Worm (Caenorhabditis elegans) whole organism, L4 larva: ENCODE data around the gene T08B1.4.

Experiments used
- F26F4.8 ChIP-seq: fragments of 200-800 bp; sonication (Bioruptor generic); conservative IDR thresholded peaks from 2 replicates; pipeline ENCODE4 v1.3.6; 2022; ENCODE audit warnings: missing genetic modification characterization, missing compliant biosample characterization
- F37D6.2 ChIP-seq: sonication (generic microtip); optimal IDR thresholded peaks from 2 replicates; lab custom pipeline; 2016; ENCODE audit warnings: mild to moderate bottlenecking, missing genetic modification characterization, missing compliant biosample characterization
- F44E2.7 ChIP-seq: fragments of 200-800 bp; sonication (Bioruptor generic); IDR thresholded peaks from 2 replicates; pipeline ENCODE4 v2.1.2; 2022; ENCODE audit warnings: missing genetic modification characterization, missing compliant biosample characterization
- T20F7.1 ChIP-seq: fragments of 200-800 bp; sonication (Bioruptor generic); optimal IDR thresholded peaks from 2 replicates; lab custom pipeline; 2018; ENCODE audit warnings: mild to moderate bottlenecking, missing genetic modification characterization, missing compliant biosample characterization
- aha-1 ChIP-seq: fragments of 150-350 bp; peaks from one replicate; lab custom pipeline; 2014; ENCODE audit warnings: missing biosample characterization, missing genetic modification characterization
- ces-1 ChIP-seq: fragments of 150-350 bp; sonication (generic microtip); optimal IDR thresholded peaks from 4 replicates; lab custom pipeline; 2014; ENCODE audit warnings: missing biosample characterization, missing genetic modification reagents, missing genetic modification characterization
- ctbp-1 ChIP-seq: fragments of 200-800 bp; sonication (Bioruptor generic); IDR thresholded peaks from 2 replicates; pipeline ENCODE4 v1.3.6; 2022; ENCODE audit warnings: missing genetic modification reagents, missing genetic modification characterization, missing compliant biosample characterization
- dmd-6 ChIP-seq: fragments of 200-800 bp; sonication (Bioruptor generic); IDR thresholded peaks from 2 replicates; pipeline ENCODE4 v1.3.6; 2022; ENCODE audit warnings: missing genetic modification reagents, missing genetic modification characterization, missing compliant biosample characterization
- dmd-9 ChIP-seq: fragments of 200-800 bp; sonication (Bioruptor generic); IDR thresholded peaks from 2 replicates; pipeline ENCODE4 v1.3.6; 2022; ENCODE audit warnings: missing genetic modification reagents, missing genetic modification characterization, missing compliant biosample characterization
- egl-27 ChIP-seq: sonication (generic microtip); optimal IDR thresholded peaks from 3 replicates; lab custom pipeline; 2017; ENCODE audit warnings: missing biosample characterization, missing genetic modification reagents, missing genetic modification characterization
- fkh-10 ChIP-seq: fragments of 150-350 bp; optimal IDR thresholded peaks from 2 replicates; lab custom pipeline; 2014; ENCODE audit warnings: missing biosample characterization, missing genetic modification reagents, missing genetic modification characterization
- gei-8 ChIP-seq: fragments of 200-800 bp; sonication (Bioruptor generic); optimal IDR thresholded peaks from 2 replicates; lab custom pipeline; 2018; ENCODE audit warnings: mild to moderate bottlenecking, missing genetic modification characterization, missing compliant biosample characterization
- hmg-1.1 ChIP-seq: fragments of 200-800 bp; sonication (Bioruptor generic); IDR thresholded peaks from 2 replicates; pipeline ENCODE4 v1.3.6; 2022; ENCODE audit warnings: missing genetic modification reagents, missing genetic modification characterization, missing compliant biosample characterization
- jun-1 ChIP-seq: fragments of 150-350 bp; optimal IDR thresholded peaks from 2 replicates; lab custom pipeline; 2014; ENCODE audit warnings: missing biosample characterization, missing genetic modification reagents, missing genetic modification characterization
- lim-7 ChIP-seq: fragments of 200-800 bp; sonication (Bioruptor generic); IDR thresholded peaks from 2 replicates; pipeline ENCODE4 v1.3.6; 2022; ENCODE audit warnings: missing genetic modification characterization, missing compliant biosample characterization
- lin-13 ChIP-seq: fragments of 150-350 bp; optimal IDR thresholded peaks from 2 replicates; lab custom pipeline; 2014; ENCODE audit warnings: missing biosample characterization, missing genetic modification reagents, missing genetic modification characterization
- lin-29 ChIP-seq: fragments of 200-800 bp; sonication (Bioruptor generic); IDR thresholded peaks from 2 replicates; pipeline ENCODE4 v1.3.6; 2022; ENCODE audit warnings: missing genetic modification reagents, missing genetic modification characterization, missing compliant biosample characterization
- madf-5 ChIP-seq, 2 experiments: fragments of 200-800 bp; sonication (Bioruptor generic); IDR thresholded peaks; 2 replicates each; pipeline ENCODE4 v1.3.6; 2022; ENCODE audit warnings: missing compliant biosample characterization in 2 of 2, missing genetic modification characterization in 2 of 2
- madf-9 ChIP-seq: fragments of 200-800 bp; sonication (Bioruptor generic); conservative IDR thresholded peaks from 2 replicates; pipeline ENCODE4 v1.3.6; 2022; ENCODE audit warnings: missing genetic modification reagents, missing genetic modification characterization, missing compliant biosample characterization
- mep-1 ChIP-seq: fragments of 150-350 bp; sonication (generic microtip); optimal IDR thresholded peaks from 3 replicates; lab custom pipeline; 2014; ENCODE audit warnings: missing biosample characterization, missing genetic modification characterization
- mes-2 ChIP-seq: sonication (generic microtip); optimal IDR thresholded peaks from 2 replicates; lab custom pipeline; 2016; ENCODE audit warnings: missing genotype, mild to moderate bottlenecking, missing genetic modification characterization, missing compliant biosample characterization; ENCODE audit not compliant: poor library complexity, severe bottlenecking
- mxl-2 ChIP-seq: fragments of 200-800 bp; sonication (Bioruptor generic); conservative IDR thresholded peaks from 2 replicates; pipeline ENCODE4 v1.3.6; 2022; ENCODE audit warnings: missing genetic modification reagents, missing genetic modification characterization, missing compliant biosample characterization
- nhr-11 ChIP-seq: fragments of 150-350 bp; optimal IDR thresholded peaks from 2 replicates; lab custom pipeline; 2014; ENCODE audit warnings: missing biosample characterization, missing genetic modification characterization
- nhr-111 ChIP-seq: fragments of 200-800 bp; sonication (Bioruptor generic); optimal IDR thresholded peaks from 2 replicates; lab custom pipeline; 2018; ENCODE audit warnings: mild to moderate bottlenecking, missing genetic modification characterization, missing compliant biosample characterization
- nhr-237 ChIP-seq: sonication (generic microtip); optimal IDR thresholded peaks from 2 replicates; lab custom pipeline; 2017; ENCODE audit warnings: missing biosample characterization, missing genetic modification characterization
- nhr-25 ChIP-seq: sonication (generic microtip); optimal IDR thresholded peaks from 2 replicates; lab custom pipeline; 2017; ENCODE audit warnings: missing genetic modification characterization, mild to moderate bottlenecking, missing compliant biosample characterization, antibody characterized with exemption, moderate library complexity, borderline replicate concordance; ENCODE audit not compliant: insufficient read depth
- nhr-28 ChIP-seq: fragments of 150-350 bp; optimal IDR thresholded peaks from 2 replicates; lab custom pipeline; 2014; ENCODE audit warnings: missing biosample characterization, missing genetic modification characterization
- nhr-76 ChIP-seq: fragments of 150-350 bp; optimal IDR thresholded peaks from 2 replicates; lab custom pipeline; 2014; ENCODE audit warnings: missing biosample characterization, missing genetic modification characterization
- set-16 ChIP-seq: fragments of 200-800 bp; sonication (Bioruptor generic); IDR thresholded peaks from 2 replicates; pipeline ENCODE4 v1.3.6; 2022; ENCODE audit warnings: missing genetic modification reagents, missing genetic modification characterization, missing compliant biosample characterization
- spr-1 ChIP-seq: sonication (generic microtip); optimal IDR thresholded peaks from 2 replicates; lab custom pipeline; 2016; ENCODE audit warnings: mild to moderate bottlenecking, missing genetic modification characterization, missing compliant biosample characterization
- unc-130 ChIP-seq: sonication (generic microtip); optimal IDR thresholded peaks from 2 replicates; lab custom pipeline; 2016; ENCODE audit warnings: missing genetic modification reagents, missing genetic modification characterization, missing compliant biosample characterization
- unc-62 ChIP-seq, 3 experiments: fragments of 150-350 bp in 1 of 3; sonication (generic microtip); optimal IDR thresholded peaks in 2 of 3; peaks in 1 of 3; 1 replicate in 1 of 3; 2 replicates in 2 of 3; lab custom pipeline; 2014 to 2017; ENCODE audit warnings: missing biosample characterization in 3 of 3, missing genetic modification characterization in 3 of 3, missing genetic modification reagents in 3 of 3, missing genotype in 1 of 3
- vab-7 ChIP-seq: fragments of 200-800 bp; sonication (Bioruptor generic); IDR thresholded peaks from 2 replicates; pipeline ENCODE4 v1.3.6; 2022; ENCODE audit warnings: missing genetic modification reagents, missing genetic modification characterization, missing compliant biosample characterization
- zag-1 ChIP-seq: fragments of 150-350 bp; optimal IDR thresholded peaks from 2 replicates; lab custom pipeline; 2014; ENCODE audit warnings: missing biosample characterization, missing genetic modification characterization
- zfp-3 ChIP-seq: fragments of 200-800 bp; sonication (Bioruptor generic); conservative IDR thresholded peaks from 2 replicates; pipeline ENCODE4 v1.3.6; 2022; ENCODE audit warnings: missing genetic modification reagents, missing genetic modification characterization, missing compliant biosample characterization
- ztf-7 ChIP-seq: fragments of 150-350 bp; optimal IDR thresholded peaks from 2 replicates; lab custom pipeline; 2014; ENCODE audit warnings: missing biosample characterization, missing genetic modification characterization

Gene T08B1.4

DNA sequence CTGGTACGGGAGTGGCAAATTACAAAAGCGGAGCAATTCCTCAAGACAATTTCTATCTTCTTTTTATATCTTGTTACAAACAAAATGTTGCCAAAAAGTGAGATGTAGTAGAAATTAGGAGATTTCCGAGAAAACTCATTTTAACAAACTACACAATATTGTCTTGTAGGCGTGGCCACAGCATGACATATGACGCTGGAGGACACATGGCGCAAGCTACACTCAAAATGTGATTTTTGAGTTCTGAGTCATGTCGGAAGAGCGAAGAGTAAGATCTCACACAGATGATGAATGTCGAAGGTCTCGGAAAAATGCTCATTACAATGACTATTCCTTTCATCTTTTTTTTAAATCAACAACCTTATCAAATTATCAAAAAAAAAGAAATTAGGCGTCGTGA, 17.6 kb upstream of the T08B1.4 start, which contains the start of gene Y40B10B.1:
Gene Y40B10B.1 (minus strand): TSS at position 101 of the 400 bp plus-strand sequence.
- TF ChIP-seq mep-1 (tag; lab: Kevin White, UChicago) (no peak), unc-62 (GFP tag; optimal IDR thresholded peaks at IDR 0.05 in 1 of 2; lab: Kevin White, UChicago) (peak in 1 of 2 experiments; percentile 21), unc-62 (tag; optimal IDR thresholded peaks at IDR 0.05; lab: Kevin White, UChicago) (no peak), ztf-7 (tag; lab: Kevin White, UChicago) (no peak), jun-1 (tag; lab: Kevin White, UChicago) (no peak)

DNA sequence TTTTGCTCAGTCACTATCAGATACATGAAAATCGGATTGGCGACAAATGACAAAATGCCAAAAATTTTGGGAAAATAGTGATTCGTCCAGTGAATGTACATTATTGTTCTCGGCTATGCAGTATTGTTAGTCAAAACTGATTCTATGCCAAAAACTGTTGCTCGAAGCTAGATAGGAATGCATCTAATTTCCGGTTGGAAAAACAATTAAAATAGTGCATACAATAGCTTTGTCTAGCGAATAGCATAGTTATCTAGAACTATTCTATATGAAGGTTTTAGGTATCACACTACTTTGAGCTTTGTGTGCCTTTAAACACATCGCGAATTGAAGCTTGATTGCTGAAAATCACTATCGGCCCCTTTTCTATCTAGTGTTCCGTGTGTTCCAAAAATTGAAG, 14.3 kb upstream of the T08B1.4 start, which contains the start of gene srj-15:
Gene srj-15 (minus strand): TSS at position 101 of the 400 bp plus-strand sequence.
- no peak for TF ChIP-seq fkh-10 (GFP tag; lab: Kevin White, UChicago)
- TF ChIP-seq zfp-3 (GFP tag; lab: Robert Waterston, UW), result no peak
- no peak for TF ChIP-seq nhr-11
- no peak for TF ChIP-seq lin-29
- TF ChIP-seq madf-9, result no peak
- no peak for TF ChIP-seq nhr-237 (tag; lab: Kevin White, UChicago)
- no peak for TF ChIP-seq F37D6.2
- TF ChIP-seq nhr-76, result no peak
- no peak for TF ChIP-seq hmg-1.1 (GFP tag; lab: Robert Waterston, UW)
- TF ChIP-seq spr-1 (tag; lab: Kevin White, UChicago), result no peak
- no peak for TF ChIP-seq egl-27
- no peak for TF ChIP-seq unc-130 (GFP tag; lab: Kevin White, UChicago)
- no peak for TF ChIP-seq nhr-25 (tag; lab: Kevin White, UChicago)
- no peak for TF ChIP-seq ctbp-1

DNA sequence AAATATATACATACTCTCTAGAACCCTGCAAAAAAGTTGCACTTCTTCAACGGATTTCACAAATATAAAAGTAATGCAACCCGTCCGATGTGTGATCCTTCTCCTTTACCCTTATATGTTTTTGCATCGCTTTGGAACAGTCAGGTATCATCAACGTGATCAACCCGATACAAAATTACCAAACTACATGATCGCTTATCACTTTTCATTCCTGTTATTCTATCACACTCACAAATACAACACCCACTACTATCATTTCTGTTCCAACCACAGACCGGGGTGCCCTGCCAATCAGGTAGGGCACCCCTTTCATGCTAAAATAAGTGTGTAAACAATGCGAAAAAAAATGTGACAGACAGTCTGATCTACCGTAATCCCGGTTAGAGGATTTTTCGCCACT, 12.1 kb upstream of the T08B1.4 start:
- TF ChIP-seq madf-5 (GFP tag; IDR thresholded peaks at IDR 0.05; lab: Robert Waterston, UW), result no peak
- peak; percentile 11 for TF ChIP-seq nhr-28 (tag; lab: Kevin White, UChicago)
- TF ChIP-seq mes-2 (tag; lab: Kevin White, UChicago), result no peak
- TF ChIP-seq vab-7, result no peak
- TF ChIP-seq dmd-6 (GFP tag; lab: Robert Waterston, UW), result peak; percentile 37; the same call in 1 of the 2 replicates
- TF ChIP-seq dmd-9 (GFP tag; lab: Robert Waterston, UW), result no peak
- TF ChIP-seq nhr-76, result peak; percentile 39
- TF ChIP-seq aha-1, result peak; percentile 49
- TF ChIP-seq set-16 (GFP tag; lab: Robert Waterston, UW), result no peak
- TF ChIP-seq F26F4.8 (GFP tag; lab: Robert Waterston, UW), result no peak
- TF ChIP-seq lim-7, result no peak
- no peak for TF ChIP-seq T20F7.1 (GFP tag; lab: Kevin White, UChicago)
- no peak for TF ChIP-seq gei-8 (GFP tag; lab: Kevin White, UChicago)
- no peak for TF ChIP-seq ces-1 (GFP tag; lab: Kevin White, UChicago)
- TF ChIP-seq nhr-111, result no peak
- no peak for TF ChIP-seq F44E2.7

ce11 chrV:1968809-1969208, 10.3 kb upstream of the T08B1.4 start:
- TF ChIP-seq zag-1 (tag; lab: Kevin White, UChicago) (no peak), aha-1 (peak; percentile 59)

ce11 chrV:1969228-1969627, 9.8 kb upstream of the T08B1.4 start, which contains the start of gene acs-3:
TSS of gene acs-3 (plus strand) at chrV:1969528.
- TF ChIP-seq mxl-2 (GFP tag; lab: Robert Waterston, UW) (no peak), lin-13 (GFP tag; lab: Kevin White, UChicago) (no peak), F37D6.2 (no peak), unc-62 (GFP tag; optimal IDR thresholded peaks at IDR 0.05 in 1 of 2; lab: Kevin White, UChicago) (peak in 1 of 2 experiments; percentile 41), unc-62 (tag; optimal IDR thresholded peaks at IDR 0.05; lab: Kevin White, UChicago) (no peak)
